Fruit fly (Drosophila melanogaster): Measurements from ENCODE around the gene Gr66a.

Gr66a gene

dm6 chr3L:8289336-8290258 lies 17.2 kb downstream of the Gr66a start, which contains the start of gene cert (continued):
- TF ChIP-seq ac (GFP tag; optimal IDR thresholded peaks at IDR 0.05): no peak
- no peak for TF ChIP-seq CG14050 (GFP tag; IDR thresholded peaks at IDR 0.05)
- no peak for TF ChIP-seq pita (GFP tag; optimal IDR thresholded peaks at IDR 0.05)
- no peak for TF ChIP-seq tap (tag; optimal IDR thresholded peaks at IDR 0.05)
- TF ChIP-seq CG16863 (GFP tag; optimal IDR thresholded peaks at IDR 0.05): no peak
- TF ChIP-seq emc (GFP tag; optimal IDR thresholded peaks at IDR 0.05): no peak
- no peak for TF ChIP-seq sens-2 (GFP tag; IDR thresholded peaks at IDR 0.05)
- TF ChIP-seq vnd (GFP tag; IDR thresholded peaks at IDR 0.05; ENCODE audit: partially characterized antibody): peak; percentile 90
- TF ChIP-seq Mad (GFP tag; optimal IDR thresholded peaks at IDR 0.05): no peak
- no peak for TF ChIP-seq CG13894 (tag; optimal IDR thresholded peaks at IDR 0.05)
- no peak for TF ChIP-seq Dfd (GFP tag; optimal IDR thresholded peaks at IDR 0.05)
- no peak for TF ChIP-seq NC2α (GFP tag; optimal IDR thresholded peaks at IDR 0.05)
- TF ChIP-seq Six4 (GFP tag; optimal IDR thresholded peaks at IDR 0.05): no peak
- no peak for TF ChIP-seq Sry-β (GFP tag; optimal IDR thresholded peaks at IDR 0.05)
- no peak for TF ChIP-seq lab (GFP tag; optimal IDR thresholded peaks at IDR 0.05)
- no peak for TF ChIP-seq Lim3 (GFP tag; IDR thresholded peaks at IDR 0.05)
- no peak for TF ChIP-seq CG15011 (GFP tag; optimal IDR thresholded peaks at IDR 0.05)
- no peak for TF ChIP-seq hth (optimal IDR thresholded peaks at IDR 0.05)
- TF ChIP-seq CG3407 (GFP tag; optimal IDR thresholded peaks at IDR 0.05): no peak
- peak; percentile 14 for TF ChIP-seq Hey (tag; optimal IDR thresholded peaks at IDR 0.05)
- TF ChIP-seq ewg (GFP tag; optimal IDR thresholded peaks at IDR 0.05): no peak
- TF ChIP-seq bowl (GFP tag; IDR thresholded peaks at IDR 0.05): no peak
- TF ChIP-seq CG10565 (GFP tag; optimal IDR thresholded peaks at IDR 0.05): no peak
- no peak for TF ChIP-seq prd (optimal IDR thresholded peaks at IDR 0.05)
- TF ChIP-seq prd (GFP tag; IDR thresholded peaks at IDR 0.05): 0 out of 3 replicates have a peak, but pooled peaks have one; percentile 11
- peak; percentile 18 for TF ChIP-seq Hand (GFP tag; optimal IDR thresholded peaks at IDR 0.05)
- TF ChIP-seq Side (GFP tag; optimal IDR thresholded peaks at IDR 0.05): no peak
- TF ChIP-seq fru (optimal IDR thresholded peaks at IDR 0.05): no peak
- no peak for TF ChIP-seq schlank (tag; optimal IDR thresholded peaks at IDR 0.05)
- no peak for TF ChIP-seq CG9437 (GFP tag; optimal IDR thresholded peaks at IDR 0.05)
- no peak for TF ChIP-seq bigmax (GFP tag; optimal IDR thresholded peaks at IDR 0.05)
- no peak for TF ChIP-seq CG1792 (GFP tag; optimal IDR thresholded peaks at IDR 0.05)
- no peak for TF ChIP-seq CG16815 (GFP tag; optimal IDR thresholded peaks at IDR 0.05)
- TF ChIP-seq zen (tag; optimal IDR thresholded peaks at IDR 0.05): peak; percentile 29
- no peak for TF ChIP-seq CG9609 (GFP tag; optimal IDR thresholded peaks at IDR 0.05)
- no peak for TF ChIP-seq Doc2 (GFP tag; IDR thresholded peaks at IDR 0.05)
- no peak for TF ChIP-seq sr (GFP tag; IDR thresholded peaks at IDR 0.05)
- TF ChIP-seq maf-S (GFP tag; optimal IDR thresholded peaks at IDR 0.05): peak; percentile 12
- TF ChIP-seq Bgb (GFP tag; IDR thresholded peaks at IDR 0.05; ENCODE audit: partially characterized antibody): peak; percentile 90
- peak in 1 of 2 experiments; percentile 74 for TF ChIP-seq Pdp1 (GFP tag; optimal IDR thresholded peaks at IDR 0.05)
- TF ChIP-seq CG17361 (GFP tag; IDR thresholded peaks at IDR 0.05): peak; percentile 63; the same call in 2 of the 3 replicates
- peak in 1 of 2 experiments; percentile 75 for TF ChIP-seq crp (GFP tag; optimal IDR thresholded peaks at IDR 0.05)
- TF ChIP-seq scrt (GFP tag; optimal IDR thresholded peaks at IDR 0.05): peak; percentile 26
- no peak for TF ChIP-seq Sox102F (GFP tag; optimal IDR thresholded peaks at IDR 0.05)
- no peak for TF ChIP-seq Tbp (GFP tag; optimal IDR thresholded peaks at IDR 0.05)
- TF ChIP-seq sug (tag; optimal IDR thresholded peaks at IDR 0.05): peak; percentile 76
- TF ChIP-seq Doc3 (GFP tag; IDR thresholded peaks at IDR 0.05; ENCODE audit: partially characterized antibody): peak; percentile 86
- TF ChIP-seq CG4730 (GFP tag; IDR thresholded peaks at IDR 0.05): no peak
- no peak for TF ChIP-seq ssp (GFP tag; IDR thresholded peaks at IDR 0.05)
- TF ChIP-seq az2 (GFP tag; optimal IDR thresholded peaks at IDR 0.05): no peak
